Worm (Caenorhabditis elegans) whole organism, L2 larva: Measurements from ENCODE around the gene slc-17.5.

Experiments used
- C34F6.9 ChIP-seq: fragments of 150-350 bp; optimal IDR thresholded peaks from 2 replicates; lab custom pipeline; 2014; ENCODE audit warnings: missing biosample characterization, missing genetic modification characterization
- Y55F3AM.14 ChIP-seq: fragments of 200-800 bp; sonication (Bioruptor generic); optimal IDR thresholded peaks from 2 replicates; lab custom pipeline; 2018; ENCODE audit warnings: mild to moderate bottlenecking, missing genetic modification characterization, missing compliant biosample characterization
- ZK546.5 ChIP-seq: sonication (generic microtip); optimal IDR thresholded peaks from 2 replicates; lab custom pipeline; 2017; ENCODE audit warnings: missing biosample characterization, missing genetic modification characterization
- alr-1 ChIP-seq: fragments of 150-350 bp; optimal IDR thresholded peaks from 2 replicates; lab custom pipeline; 2014; ENCODE audit warnings: missing biosample characterization, missing genetic modification characterization
- aly-2 ChIP-seq: fragments of 150-350 bp; optimal IDR thresholded peaks from 2 replicates; lab custom pipeline; 2014; ENCODE audit warnings: missing biosample characterization, missing genetic modification characterization
- ama-1 ChIP-seq: fragments of 150-350 bp; optimal IDR thresholded peaks from 2 replicates; lab custom pipeline; 2018; ENCODE audit warnings: inconsistent platforms
- blmp-1 ChIP-seq: sonication (generic microtip); optimal IDR thresholded peaks from 2 replicates; lab custom pipeline; 2017; ENCODE audit warnings: missing genetic modification characterization, mild to moderate bottlenecking, missing compliant biosample characterization, antibody characterized with exemption, moderate library complexity; ENCODE audit not compliant: insufficient read depth
- ceh-16 ChIP-seq: fragments of 150-350 bp; optimal IDR thresholded peaks from 2 replicates; lab custom pipeline; 2014; ENCODE audit warnings: missing biosample characterization, missing genetic modification characterization
- crh-2 ChIP-seq: sonication (generic microtip); optimal IDR thresholded peaks from 2 replicates; lab custom pipeline; 2017; ENCODE audit warnings: missing biosample characterization, missing genetic modification characterization
- dmd-4 ChIP-seq: sonication (generic microtip); optimal IDR thresholded peaks from 2 replicates; lab custom pipeline; 2017; ENCODE audit warnings: missing biosample characterization, missing genetic modification characterization
- egl-27 ChIP-seq: sonication (generic microtip); optimal IDR thresholded peaks from 3 replicates; lab custom pipeline; 2017; ENCODE audit warnings: missing biosample characterization, missing genetic modification reagents, missing genetic modification characterization
- elt-3 ChIP-seq: sonication (generic microtip); optimal IDR thresholded peaks from 2 replicates; lab custom pipeline; 2017; ENCODE audit warnings: missing biosample characterization, missing genetic modification characterization
- fos-1 ChIP-seq: fragments of 150-350 bp; optimal IDR thresholded peaks from 2 replicates; lab custom pipeline; 2014; ENCODE audit warnings: missing biosample characterization, missing genetic modification characterization
- gmeb-1 ChIP-seq: fragments of 150-350 bp; optimal IDR thresholded peaks from 2 replicates; lab custom pipeline; 2014; ENCODE audit warnings: missing biosample characterization, missing genetic modification characterization
- lin-11 ChIP-seq: fragments of 150-350 bp; sonication (generic microtip); optimal IDR thresholded peaks from 2 replicates; lab custom pipeline; 2014; ENCODE audit warnings: missing biosample characterization, missing genetic modification characterization, inconsistent platforms, mixed read lengths
- lin-13 ChIP-seq: fragments of 150-350 bp; optimal IDR thresholded peaks from 2 replicates; lab custom pipeline; 2014; ENCODE audit warnings: missing biosample characterization, missing genetic modification reagents, missing genetic modification characterization
- lin-39 ChIP-seq: fragments of 150-350 bp; optimal IDR thresholded peaks from 2 replicates; lab custom pipeline; 2014; ENCODE audit warnings: missing biosample characterization, missing genetic modification reagents, missing genetic modification characterization
- lsy-2 ChIP-seq, 2 experiments: fragments of 150-350 bp in 1 of 2; sonication (generic microtip) in 1 of 2; optimal IDR thresholded peaks; 2 replicates each; lab custom pipeline; 2014 to 2017; ENCODE audit warnings: missing biosample characterization in 2 of 2, missing genetic modification characterization in 2 of 2
- mbf-1 ChIP-seq: sonication (generic microtip); optimal IDR thresholded peaks from 2 replicates; lab custom pipeline; 2017; ENCODE audit warnings: missing biosample characterization, missing genetic modification characterization
- mdl-1 ChIP-seq, 2 experiments: fragments of 150-350 bp in 1 of 2; sonication (generic microtip) in 1 of 2; optimal IDR thresholded peaks; 2 replicates each; lab custom pipeline; 2017; ENCODE audit warnings: missing biosample characterization in 2 of 2, missing genetic modification characterization in 2 of 2
- nhr-10 ChIP-seq: sonication (generic microtip); optimal IDR thresholded peaks from 2 replicates; lab custom pipeline; 2017; ENCODE audit warnings: missing biosample characterization, missing genetic modification characterization
- nhr-11 ChIP-seq: fragments of 150-350 bp; optimal IDR thresholded peaks from 2 replicates; lab custom pipeline; 2014; ENCODE audit warnings: missing biosample characterization, missing genetic modification characterization
- nhr-12 ChIP-seq: fragments of 150-350 bp; optimal IDR thresholded peaks from 2 replicates; lab custom pipeline; 2014; ENCODE audit warnings: missing biosample characterization, missing genetic modification characterization
- nhr-129 ChIP-seq: fragments of 150-350 bp; optimal IDR thresholded peaks from 2 replicates; lab custom pipeline; 2014; ENCODE audit warnings: missing biosample characterization, missing genetic modification characterization
- nhr-23 ChIP-seq: fragments of 150-350 bp; optimal IDR thresholded peaks from 2 replicates; lab custom pipeline; 2014; ENCODE audit warnings: missing biosample characterization, missing genetic modification reagents, missing genetic modification characterization
- nhr-237 ChIP-seq: fragments of 150-350 bp; optimal IDR thresholded peaks from 2 replicates; lab custom pipeline; 2014; ENCODE audit warnings: missing biosample characterization, missing genetic modification characterization
- nhr-6 ChIP-seq: fragments of 150-350 bp; optimal IDR thresholded peaks from 2 replicates; lab custom pipeline; 2014; ENCODE audit warnings: missing biosample characterization, missing genetic modification characterization
- nhr-77 ChIP-seq: fragments of 150-350 bp; optimal IDR thresholded peaks from 2 replicates; lab custom pipeline; 2014; ENCODE audit warnings: missing biosample characterization, missing genetic modification characterization
- peb-1 ChIP-seq: fragments of 150-350 bp; optimal IDR thresholded peaks from 2 replicates; lab custom pipeline; 2014; ENCODE audit warnings: missing biosample characterization, missing genetic modification characterization
- sma-3 ChIP-seq: sonication (generic microtip); optimal IDR thresholded peaks from 2 replicates; lab custom pipeline; 2016; ENCODE audit warnings: missing genetic modification reagents, missing genetic modification characterization, missing compliant biosample characterization
- snpc-4 ChIP-seq: fragments of 150-350 bp; optimal IDR thresholded peaks from 2 replicates; lab custom pipeline; 2014; ENCODE audit warnings: missing biosample characterization, missing genetic modification characterization
- unc-39 ChIP-seq: fragments of 150-350 bp; optimal IDR thresholded peaks from 2 replicates; lab custom pipeline; 2014; ENCODE audit warnings: missing biosample characterization, missing genetic modification characterization
- unc-55 ChIP-seq: fragments of 150-350 bp; sonication (generic microtip); optimal IDR thresholded peaks from 3 replicates; lab custom pipeline; 2014; ENCODE audit warnings: missing biosample characterization, missing genetic modification reagents, missing genetic modification characterization
- unc-62 ChIP-seq: fragments of 150-350 bp; optimal IDR thresholded peaks from 2 replicates; lab custom pipeline; 2014; ENCODE audit warnings: missing biosample characterization, missing genetic modification reagents, missing genetic modification characterization
- zag-1 ChIP-seq: fragments of 150-350 bp; optimal IDR thresholded peaks from 2 replicates; lab custom pipeline; 2014; ENCODE audit warnings: missing biosample characterization, missing genetic modification characterization
- ztf-1 ChIP-seq: fragments of 200-800 bp; sonication (Bioruptor generic); conservative IDR thresholded peaks from 2 replicates; pipeline ENCODE4 v1.3.6; 2022; ENCODE audit warnings: missing genetic modification characterization, missing compliant biosample characterization
- ztf-11 ChIP-seq: sonication (generic microtip); optimal IDR thresholded peaks from 2 replicates; lab custom pipeline; 2017; ENCODE audit warnings: missing biosample characterization, missing genetic modification characterization
- ztf-4 ChIP-seq: fragments of 150-350 bp; optimal IDR thresholded peaks from 2 replicates; lab custom pipeline; 2014; ENCODE audit warnings: missing biosample characterization, missing genetic modification characterization

slc-17.5 gene

DNA sequence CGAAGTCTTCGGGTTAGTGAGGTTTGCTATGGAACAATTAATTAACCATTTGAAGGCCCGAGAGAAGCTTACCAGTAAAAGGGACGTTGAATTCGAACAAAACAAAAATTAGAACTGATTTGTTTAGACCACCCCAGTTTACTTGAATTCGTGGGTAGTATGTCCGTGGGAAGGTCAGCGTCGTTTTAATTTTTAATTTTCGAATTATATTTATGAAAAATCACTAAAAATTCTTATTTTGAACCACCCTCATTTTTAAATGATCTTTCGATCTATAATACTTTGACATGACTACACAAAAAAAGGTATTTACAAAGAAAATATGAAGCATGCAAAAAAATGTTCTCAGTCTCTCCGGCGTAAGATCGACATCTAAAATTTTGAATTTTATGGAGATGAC is 39.2 kb downstream of the slc-17.5 start, which contains the start of gene C16D9.5:
C16D9.5 (minus strand) TSS at position 101 of the 400 bp plus-strand sequence.
- no peak for TF ChIP-seq lsy-2 (tag; optimal IDR thresholded peaks at IDR 0.05; lab: Kevin White, UChicago)
- no peak for TF ChIP-seq unc-39
- TF ChIP-seq nhr-10 (tag; lab: Kevin White, UChicago) = no peak
- TF ChIP-seq nhr-6 (tag; lab: Kevin White, UChicago) = no peak
- TF ChIP-seq unc-62 (GFP tag; lab: Kevin White, UChicago) = no peak
- TF ChIP-seq nhr-129 (tag; lab: Kevin White, UChicago) = no peak
- no peak for TF ChIP-seq nhr-77 (tag; lab: Kevin White, UChicago)
- TF ChIP-seq nhr-23 (tag; lab: Kevin White, UChicago) = no peak
- TF ChIP-seq lin-11 = no peak
- no peak for TF ChIP-seq gmeb-1 (tag; lab: Kevin White, UChicago)
- TF ChIP-seq unc-55 = no peak
- TF ChIP-seq elt-3 = no peak
- no peak for TF ChIP-seq blmp-1
- TF ChIP-seq nhr-11 = no peak
- TF ChIP-seq ZK546.5 (tag; lab: Kevin White, UChicago) = no peak
- no peak for TF ChIP-seq lin-39 (tag; lab: Kevin White, UChicago)
- TF ChIP-seq, all 48 proteins: peak for 0

DNA sequence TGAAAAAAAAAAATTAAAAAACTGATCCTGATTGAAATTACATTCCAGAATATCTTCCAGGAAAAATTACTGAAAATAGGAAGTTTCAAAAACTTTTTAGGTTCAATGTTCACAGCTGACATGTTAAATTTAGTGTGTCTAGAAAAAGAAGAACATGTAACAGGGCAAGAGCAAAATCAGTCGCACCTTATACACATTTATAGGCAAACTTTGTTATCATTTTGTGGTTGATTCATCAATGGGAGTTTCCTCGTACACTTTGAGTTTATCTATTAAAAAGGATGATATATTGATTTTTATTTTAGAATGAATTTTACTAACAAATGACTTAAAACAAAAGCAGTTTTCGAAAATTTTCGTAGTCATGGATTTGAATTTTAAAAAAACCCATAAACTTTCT is 41.5 kb downstream of the slc-17.5 start:
- TF ChIP-seq fos-1 (tag; lab: Kevin White, UChicago) = peak; percentile 73
- TF ChIP-seq nhr-237 = no peak

DNA sequence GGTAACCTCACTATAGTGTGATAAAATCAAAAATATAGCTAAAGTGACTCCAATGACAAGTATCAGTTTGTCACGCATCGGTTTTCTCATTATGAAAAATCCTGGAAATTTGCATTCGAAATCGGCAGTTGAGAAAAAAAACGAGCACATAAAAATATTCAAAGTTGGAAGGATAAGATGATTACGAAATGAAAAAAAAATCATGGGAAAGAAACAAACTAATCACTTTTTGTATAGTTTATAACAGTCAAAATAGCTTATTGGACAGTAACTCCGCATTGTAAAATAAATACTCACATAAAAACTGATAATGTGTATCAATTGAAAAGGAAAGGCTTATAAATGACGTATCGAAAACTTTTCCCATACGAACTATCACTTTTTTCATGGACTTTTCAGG is 41.9 kb downstream of the slc-17.5 start, which contains the start of gene C16D9.4:
C16D9.4 (minus strand) TSS at position 101 of the 400 bp plus-strand sequence.
- no peak for TF ChIP-seq lin-13
- no peak for TF ChIP-seq Y55F3AM.14
- no peak for TF ChIP-seq fos-1 (tag; lab: Kevin White, UChicago)
- no peak for TF ChIP-seq mbf-1 (tag; lab: Kevin White, UChicago)
- no peak for TF ChIP-seq zag-1 (tag; lab: Kevin White, UChicago)
- TF ChIP-seq mdl-1 (tag; optimal IDR thresholded peaks at IDR 0.05; lab: Kevin White, UChicago) = no peak
- no peak for TF ChIP-seq ceh-16 (tag; lab: Kevin White, UChicago)
- TF ChIP-seq ztf-4 (tag; lab: Kevin White, UChicago) = no peak
- TF ChIP-seq ztf-11 (tag; lab: Kevin White, UChicago) = no peak
- no peak for TF ChIP-seq nhr-11
- no peak for TF ChIP-seq alr-1
- no peak for TF ChIP-seq blmp-1
- no peak for TF ChIP-seq ama-1
- no peak for TF ChIP-seq crh-2 (tag; lab: Kevin White, UChicago)
- TF ChIP-seq nhr-23 (tag; lab: Kevin White, UChicago) = no peak
- no peak for TF ChIP-seq egl-27 (tag; lab: Kevin White, UChicago)
- no peak for TF ChIP-seq elt-3
- TF ChIP-seq aly-2 = no peak

DNA sequence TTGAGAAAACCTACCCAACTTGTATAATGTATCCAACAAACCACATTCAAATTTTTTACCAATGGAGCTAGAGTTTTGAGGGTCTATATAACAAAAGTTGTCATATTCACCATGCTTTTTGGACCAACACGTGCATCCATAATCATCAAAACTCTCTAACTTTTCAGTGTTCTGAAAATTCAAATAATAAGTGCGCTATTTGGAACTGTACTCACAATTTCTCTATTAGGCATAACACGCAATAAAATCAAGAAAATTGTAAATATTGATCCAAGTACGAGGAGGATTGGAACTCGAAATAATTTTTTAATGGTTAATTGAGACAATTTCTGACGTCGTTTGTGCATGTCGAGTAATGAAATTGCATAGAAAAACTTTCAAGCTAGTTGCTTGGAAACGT is 44.8 kb downstream of the slc-17.5 start, which contains the start of gene C16D9.3:
C16D9.3 (minus strand) TSS at position 101 of the 400 bp plus-strand sequence.
- TF ChIP-seq C34F6.9 (tag; lab: Kevin White, UChicago) (no peak), elt-3 (no peak), snpc-4 (tag; lab: Kevin White, UChicago) (no peak), nhr-129 (tag; lab: Kevin White, UChicago) (no peak), unc-55 (no peak), zag-1 (tag; lab: Kevin White, UChicago) (no peak), peb-1 (tag; lab: Kevin White, UChicago) (no peak), ztf-1 (GFP tag; lab: Robert Waterston, UW) (no peak), sma-3 (no peak), mbf-1 (tag; lab: Kevin White, UChicago) (no peak), Y55F3AM.14 (no peak), dmd-4 (tag; lab: Kevin White, UChicago) (no peak), nhr-12 (tag; lab: Kevin White, UChicago) (no peak), ama-1 (no peak)
- TF ChIP-seq, all 48 proteins: peak for 0
